Worm (Caenorhabditis elegans): Measurements from ENCODE around the gene F37A4.3.

DNA sequence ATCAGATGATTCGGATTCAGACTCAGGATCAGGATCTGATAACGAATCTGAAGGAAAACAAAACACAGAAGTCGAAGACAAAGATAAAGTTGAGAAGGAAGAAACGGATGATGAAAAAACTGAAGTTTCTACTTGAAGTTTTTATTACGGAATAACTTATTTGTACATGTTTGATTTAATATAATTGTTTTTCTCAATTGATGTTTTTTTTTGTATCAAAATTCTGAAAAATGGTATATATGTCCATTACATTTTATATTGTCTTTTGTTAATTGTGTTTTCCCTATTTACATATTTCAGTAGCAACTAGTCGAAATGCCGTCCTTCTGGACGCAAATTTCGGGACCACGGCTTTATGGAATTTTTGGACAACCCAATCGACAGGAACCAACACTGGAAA lies 4.7 kb downstream of the F37A4.3 start, which contains the start of gene F37A4.1:
- TF ChIP-seq unc-39 (tag; optimal IDR thresholded peaks at IDR 0.05) (no peak), snpc-4 (tag; optimal IDR thresholded peaks at IDR 0.05) (no peak), elt-1 (tag; optimal IDR thresholded peaks at IDR 0.05; ENCODE audit: borderline replicate concordance, insufficient read depth) (no peak), ztf-11 (tag; optimal IDR thresholded peaks at IDR 0.05) (no peak), ceh-83 (GFP tag; optimal IDR thresholded peaks at IDR 0.05) (no peak), lin-32 (GFP tag; optimal IDR thresholded peaks at IDR 0.05) (no peak), drap-1 (GFP tag; optimal IDR thresholded peaks at IDR 0.05) (no peak), mab-5 (tag; optimal IDR thresholded peaks at IDR 0.05) (no peak), nhr-237 (tag; optimal IDR thresholded peaks at IDR 0.05) (no peak), lsy-2 (tag; optimal IDR thresholded peaks at IDR 0.05) (no peak), nhr-28 (tag; optimal IDR thresholded peaks at IDR 0.05) (no peak)
